Worm (Caenorhabditis elegans): ENCODE results near the gene C29F5.8.

DNA sequence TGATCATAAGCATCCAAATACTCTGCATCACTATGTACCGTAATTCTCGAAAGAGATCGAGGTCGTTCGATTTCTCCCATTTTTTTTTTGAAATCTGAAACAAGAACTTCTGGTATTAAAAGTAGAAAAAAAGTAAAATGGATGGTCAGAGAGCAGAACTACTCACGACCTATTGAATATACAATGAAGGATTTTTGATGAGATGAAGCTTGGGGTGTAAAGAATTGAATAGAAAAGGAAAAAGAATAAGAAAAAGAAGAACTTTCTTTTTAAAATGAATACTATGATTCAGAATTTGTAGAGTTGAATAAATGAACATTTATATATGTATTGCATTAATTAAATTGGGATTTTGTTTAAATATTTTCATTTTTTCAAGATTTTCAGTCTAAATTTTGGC is 27.7 kb downstream of the C29F5.8 start, which contains the start of gene ttc-39B:
- TF ChIP-seq nhr-6 (tag; optimal IDR thresholded peaks at IDR 0.05) = no peak
- TF ChIP-seq lsy-2 (tag; optimal IDR thresholded peaks at IDR 0.05) = no peak
- TF ChIP-seq nhr-237 (tag; optimal IDR thresholded peaks at IDR 0.05) = no peak

Data from whole organism, L2 larva.